Fruit fly (Drosophila melanogaster): ENCODE results near the gene tna.

- no peak for TF ChIP-seq ttk (optimal IDR thresholded peaks at IDR 0.05)
- no peak for TF ChIP-seq h (optimal IDR thresholded peaks at IDR 0.05)
These were observed 8.0 kb upstream of the tna start for dm6 chr3L:10827348-10827747.
